Worm (Caenorhabditis elegans) whole organism, L2 larva: ENCODE measurements around the gene glrx-3.

Source experiments
- lsy-2 ChIP-seq, 2 experiments: fragments of 150-350 bp in 1 of 2; sonication (generic microtip) in 1 of 2; optimal IDR thresholded peaks; 2 replicates each; lab custom pipeline; 2014 to 2017; ENCODE audit warnings: missing biosample characterization in 2 of 2, missing genetic modification characterization in 2 of 2
- snpc-4 ChIP-seq: fragments of 150-350 bp; optimal IDR thresholded peaks from 2 replicates; lab custom pipeline; 2014; ENCODE audit warnings: missing biosample characterization, missing genetic modification characterization

DNA sequence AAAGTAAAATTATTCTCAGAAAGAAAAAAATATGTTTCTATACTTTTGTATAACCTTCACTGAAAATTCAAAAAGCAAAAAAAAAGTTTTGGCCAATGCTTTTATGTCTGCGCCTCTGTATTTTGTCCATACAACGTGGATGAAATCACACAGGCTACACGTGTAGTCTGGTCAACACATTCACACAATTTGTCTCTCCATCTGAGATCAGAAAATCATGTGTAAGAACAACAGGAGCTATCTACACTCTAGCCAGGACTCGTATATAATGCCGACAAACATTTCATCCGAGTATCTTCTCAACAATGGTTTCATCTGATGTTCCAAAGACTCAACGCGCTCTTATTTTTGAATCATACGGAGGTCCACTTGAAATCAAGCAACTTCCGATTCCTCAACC is 14.3 kb downstream of the glrx-3 start, which contains the start of gene D2063.1:
- no peak for TF ChIP-seq snpc-4 (tag; lab: Kevin White, UChicago)
- TF ChIP-seq lsy-2 (tag; optimal IDR thresholded peaks at IDR 0.05; lab: Kevin White, UChicago): no peak
